Worm (Caenorhabditis elegans) whole organism, midembryonic: ENCODE results near the gene pes-8.
"Not testable (repeated sequence)": the region's sequence is repeated elsewhere in the genome, so short reads cannot be mapped to it uniquely, and the experiment has no call there.

Experiments
- T22C8.4 ChIP-seq: fragments of 200-800 bp; sonication (Bioruptor generic); IDR thresholded peaks from 2 replicates; pipeline ENCODE4 v1.3.6; 2022; ENCODE audit warnings: missing genetic modification characterization, missing compliant biosample characterization
- cog-1 ChIP-seq: sonication (generic microtip); optimal IDR thresholded peaks from 2 replicates; lab custom pipeline; 2016; ENCODE audit warnings: missing genetic modification characterization, missing compliant biosample characterization
- flt-1 ChIP-seq: fragments of 200-800 bp; sonication (Bioruptor generic); IDR thresholded peaks from 2 replicates; pipeline ENCODE4 v1.3.6; 2022; ENCODE audit warnings: missing genetic modification characterization, missing compliant biosample characterization
- klf-2 ChIP-seq: fragments of 200-800 bp; sonication (Bioruptor generic); conservative IDR thresholded peaks from 2 replicates; pipeline ENCODE4 v1.3.6; 2022; ENCODE audit warnings: missing genetic modification reagents, missing genetic modification characterization, missing compliant biosample characterization
- med-1 ChIP-seq: sonication (generic microtip); optimal IDR thresholded peaks from 2 replicates; lab custom pipeline; 2017; ENCODE audit warnings: missing genetic modification characterization, mild to moderate bottlenecking, missing compliant biosample characterization, antibody characterized with exemption, missing genetic modification reagents; ENCODE audit not compliant: insufficient read depth
- ref-1 ChIP-seq: fragments of 200-800 bp; sonication (Bioruptor generic); conservative IDR thresholded peaks from 2 replicates; pipeline ENCODE4 v1.3.6; 2022; ENCODE audit warnings: missing genetic modification reagents, missing genetic modification characterization, missing compliant biosample characterization
- tab-1 ChIP-seq: fragments of 200-800 bp; sonication (Bioruptor generic); IDR thresholded peaks from 2 replicates; pipeline ENCODE4 v1.3.6; 2022; ENCODE audit warnings: missing genetic modification characterization, missing compliant biosample characterization
- ztf-23 ChIP-seq: fragments of 200-800 bp; sonication (Bioruptor generic); IDR thresholded peaks from 2 replicates; pipeline ENCODE4 v1.3.6; 2022; ENCODE audit warnings: missing genetic modification reagents, missing genetic modification characterization, missing compliant biosample characterization
- ztf-29 ChIP-seq: fragments of 200-800 bp; sonication (Bioruptor generic); IDR thresholded peaks from 2 replicates; pipeline ENCODE4 v1.3.6; 2022; ENCODE audit warnings: missing genetic modification reagents, missing genetic modification characterization, missing compliant biosample characterization

Gene pes-8

ce11 chrX:9251488-9251887, at the start of gene pes-8:
Gene pes-8, plus strand, starts transcription at chrX:9251788.
- TF ChIP-seq ztf-29 (GFP tag; lab: Robert Waterston, UW): no peak
- TF ChIP-seq med-1 (GFP tag; lab: Kevin White, UChicago): no peak
- no peak for TF ChIP-seq flt-1
- no peak for TF ChIP-seq T22C8.4 (GFP tag; lab: Robert Waterston, UW)
- no peak for TF ChIP-seq ztf-23 (GFP tag; lab: Robert Waterston, UW)
- no peak for TF ChIP-seq cog-1 (tag; lab: Kevin White, UChicago)
- TF ChIP-seq ref-1: no peak
- no peak for TF ChIP-seq tab-1
- no peak for TF ChIP-seq klf-2

ce11 chrX:9203468-9203867, 48.1 kb upstream of the pes-8 start, which contains the start of gene crb-3:
Gene crb-3, plus strand, starts transcription at chrX:9203768.
- TF ChIP-seq ztf-29, ztf-23, T22C8.4 (GFP tag; lab: Robert Waterston, UW): not testable (repeated sequence)

ce11 chrX:9204986-9205385, 46.6 kb upstream of the pes-8 start:
- TF ChIP-seq tab-1 (no peak), flt-1 (no peak), ztf-23 (GFP tag; lab: Robert Waterston, UW) (no peak)

ce11 chrX:9206731-9207130, 44.9 kb upstream of the pes-8 start:
- TF ChIP-seq ref-1 (no peak), ztf-23 (GFP tag; lab: Robert Waterston, UW) (no peak), T22C8.4 (GFP tag; lab: Robert Waterston, UW) (no peak), klf-2 (no peak), cog-1 (tag; lab: Kevin White, UChicago) (no peak), med-1 (GFP tag; lab: Kevin White, UChicago) (no peak), ztf-29 (GFP tag; lab: Robert Waterston, UW) (no peak)

- no peak for TF ChIP-seq ztf-23 (GFP tag; lab: Robert Waterston, UW)
- TF ChIP-seq cog-1 (tag; lab: Kevin White, UChicago): no peak
- TF ChIP-seq ztf-29 (GFP tag; lab: Robert Waterston, UW): no peak
- no peak for TF ChIP-seq ref-1
- TF ChIP-seq klf-2: no peak
- TF ChIP-seq flt-1: no peak
- TF ChIP-seq med-1 (GFP tag; lab: Kevin White, UChicago): no peak
- TF ChIP-seq tab-1: no peak
- TF ChIP-seq T22C8.4 (GFP tag; lab: Robert Waterston, UW): no peak
These were observed 43.1 kb upstream of the pes-8 start for ce11 chrX:9208492-9208891.

ce11 chrX:9208933-9209332, 42.7 kb upstream of the pes-8 start:
- TF ChIP-seq med-1 (GFP tag; lab: Kevin White, UChicago) (no peak), T22C8.4 (GFP tag; lab: Robert Waterston, UW) (no peak), ref-1 (no peak), ztf-29 (GFP tag; lab: Robert Waterston, UW) (no peak), ztf-23 (GFP tag; lab: Robert Waterston, UW) (no peak), klf-2 (no peak), flt-1 (no peak), tab-1 (no peak), cog-1 (tag; lab: Kevin White, UChicago) (no peak)

ce11 chrX:9210086-9210485, 41.5 kb upstream of the pes-8 start:
- TF ChIP-seq tab-1: no peak

ce11 chrX:9212675-9213074, 38.9 kb upstream of the pes-8 start:
- TF ChIP-seq flt-1: no peak
- TF ChIP-seq cog-1 (tag; lab: Kevin White, UChicago): no peak
- no peak for TF ChIP-seq tab-1
- TF ChIP-seq med-1 (GFP tag; lab: Kevin White, UChicago): no peak

ce11 chrX:9213873-9214341, 37.7 kb upstream of the pes-8 start, which contains the start of gene C35B8.3:
Gene C35B8.3, plus strand, starts transcription at chrX:9213923.
- TF ChIP-seq ref-1: no peak
- no peak for TF ChIP-seq T22C8.4 (GFP tag; lab: Robert Waterston, UW)
- no peak for TF ChIP-seq ztf-23 (GFP tag; lab: Robert Waterston, UW)
- TF ChIP-seq tab-1: no peak
- TF ChIP-seq cog-1 (tag; lab: Kevin White, UChicago): no peak
- no peak for TF ChIP-seq flt-1
- TF ChIP-seq ztf-29 (GFP tag; lab: Robert Waterston, UW): no peak
- TF ChIP-seq klf-2: no peak
- TF ChIP-seq med-1 (GFP tag; lab: Kevin White, UChicago): no peak

- TF ChIP-seq ztf-29 (GFP tag; lab: Robert Waterston, UW): no peak
- peak; percentile 73 for TF ChIP-seq flt-1
- no peak for TF ChIP-seq med-1 (GFP tag; lab: Kevin White, UChicago)
- TF ChIP-seq cog-1 (tag; lab: Kevin White, UChicago): peak; percentile 48
- 0 out of 2 replicates have a peak, but pooled peaks have one; percentile 51 for TF ChIP-seq klf-2
- no peak for TF ChIP-seq T22C8.4 (GFP tag; lab: Robert Waterston, UW)
These were observed 26.3 kb upstream of the pes-8 start for ce11 chrX:9225273-9225672.

ce11 chrX:9226904-9227303, 24.7 kb upstream of the pes-8 start:
- TF ChIP-seq ztf-23 (GFP tag; lab: Robert Waterston, UW) (no peak), med-1 (GFP tag; lab: Kevin White, UChicago) (no peak), flt-1 (no peak), ztf-29 (GFP tag; lab: Robert Waterston, UW) (no peak), ref-1 (no peak), klf-2 (no peak), cog-1 (tag; lab: Kevin White, UChicago) (no peak), tab-1 (no peak), T22C8.4 (GFP tag; lab: Robert Waterston, UW) (no peak)
